Worm (Caenorhabditis elegans) whole organism, L4 larva: ENCODE measurements around the gene gck-4.

Source experiments
- F26F4.8 ChIP-seq: fragments of 200-800 bp; sonication (Bioruptor generic); conservative IDR thresholded peaks from 2 replicates; pipeline ENCODE4 v1.3.6; 2022; ENCODE audit warnings: missing genetic modification characterization, missing compliant biosample characterization
- F44E2.7 ChIP-seq: fragments of 200-800 bp; sonication (Bioruptor generic); IDR thresholded peaks from 2 replicates; pipeline ENCODE4 v2.1.2; 2022; ENCODE audit warnings: missing genetic modification characterization, missing compliant biosample characterization
- R02D3.7 ChIP-seq: fragments of 150-350 bp; sonication (generic microtip); optimal IDR thresholded peaks from 3 replicates; lab custom pipeline; 2014; ENCODE audit warnings: missing biosample characterization, missing genetic modification characterization
- T26A8.4 ChIP-seq: fragments of 200-800 bp; sonication (Bioruptor generic); IDR thresholded peaks from 2 replicates; pipeline ENCODE4 v1.3.6; 2022; ENCODE audit warnings: missing genetic modification characterization, missing compliant biosample characterization
- Y105C5A.15 ChIP-seq: fragments of 200-800 bp; sonication (Bioruptor generic); IDR thresholded peaks from 2 replicates; pipeline ENCODE4 v1.3.6; 2022; ENCODE audit warnings: missing genetic modification characterization, missing compliant biosample characterization
- Y48G9A.11 ChIP-seq: fragments of 200-800 bp; sonication (Bioruptor generic); IDR thresholded peaks from 2 replicates; pipeline ENCODE4 v1.3.6; 2022; ENCODE audit warnings: missing genetic modification reagents, missing genetic modification characterization, missing compliant biosample characterization
- ZK546.5 ChIP-seq, 2 experiments: sonication (generic microtip); optimal IDR thresholded peaks; 2 replicates each; lab custom pipeline; 2017; ENCODE audit warnings: missing biosample characterization in 2 of 2, missing genetic modification characterization in 2 of 2
- aha-1 ChIP-seq: fragments of 150-350 bp; peaks from one replicate; lab custom pipeline; 2014; ENCODE audit warnings: missing biosample characterization, missing genetic modification characterization
- aly-2 ChIP-seq: sonication (generic microtip); optimal IDR thresholded peaks from 2 replicates; lab custom pipeline; 2018; ENCODE audit warnings: missing biosample characterization, missing genetic modification characterization
- ama-1 ChIP-seq: fragments of 150-350 bp; optimal IDR thresholded peaks from 2 replicates; lab custom pipeline; 2014; ENCODE audit warnings: inconsistent platforms, mixed read lengths
- ceh-28 ChIP-seq: fragments of 150-350 bp; optimal IDR thresholded peaks from 2 replicates; lab custom pipeline; 2014; ENCODE audit warnings: missing biosample characterization, missing genetic modification reagents, missing genetic modification characterization
- ceh-32 ChIP-seq: sonication (generic microtip); optimal IDR thresholded peaks from 2 replicates; lab custom pipeline; 2016; ENCODE audit warnings: mild to moderate bottlenecking, missing genetic modification characterization, missing compliant biosample characterization; ENCODE audit not compliant: poor library complexity
- ceh-44 ChIP-seq: fragments of 200-800 bp; sonication (Bioruptor generic); IDR thresholded peaks from 2 replicates; pipeline ENCODE4 v1.3.6; 2022; ENCODE audit warnings: missing genetic modification reagents, missing genetic modification characterization, missing compliant biosample characterization
- ceh-62 ChIP-seq: sonication (generic microtip); optimal IDR thresholded peaks from 2 replicates; lab custom pipeline; 2017; ENCODE audit warnings: missing biosample characterization, missing genetic modification characterization
- ceh-82 ChIP-seq: sonication (generic microtip); optimal IDR thresholded peaks from 2 replicates; lab custom pipeline; 2017; ENCODE audit warnings: missing biosample characterization, missing genetic modification characterization
- ces-1 ChIP-seq: fragments of 150-350 bp; sonication (generic microtip); optimal IDR thresholded peaks from 4 replicates; lab custom pipeline; 2014; ENCODE audit warnings: missing biosample characterization, missing genetic modification reagents, missing genetic modification characterization
- daf-19 ChIP-seq: fragments of 200-800 bp; sonication (Bioruptor generic); conservative IDR thresholded peaks from 2 replicates; pipeline ENCODE4 v1.3.6; 2022; ENCODE audit warnings: missing genetic modification characterization, missing compliant biosample characterization
- dmd-6 ChIP-seq: fragments of 200-800 bp; sonication (Bioruptor generic); IDR thresholded peaks from 2 replicates; pipeline ENCODE4 v1.3.6; 2022; ENCODE audit warnings: missing genetic modification reagents, missing genetic modification characterization, missing compliant biosample characterization
- dmd-8 ChIP-seq: fragments of 200-800 bp; sonication (Bioruptor generic); IDR thresholded peaks from 2 replicates; pipeline ENCODE4 v1.3.6; 2022; ENCODE audit warnings: missing genetic modification characterization, missing compliant biosample characterization
- dmd-9 ChIP-seq: fragments of 200-800 bp; sonication (Bioruptor generic); IDR thresholded peaks from 2 replicates; pipeline ENCODE4 v1.3.6; 2022; ENCODE audit warnings: missing genetic modification reagents, missing genetic modification characterization, missing compliant biosample characterization
- duxl-1 ChIP-seq: sonication (generic microtip); optimal IDR thresholded peaks from 2 replicates; lab custom pipeline; 2016; ENCODE audit warnings: mild to moderate bottlenecking, missing genetic modification characterization, moderate library complexity, missing compliant biosample characterization; ENCODE audit not compliant: poor library complexity
- dve-1 ChIP-seq: sonication (generic microtip); optimal IDR thresholded peaks from 2 replicates; lab custom pipeline; 2017; ENCODE audit warnings: antibody characterized with exemption, mild to moderate bottlenecking, missing genetic modification characterization, missing compliant biosample characterization; ENCODE audit not compliant: insufficient read depth
- fos-1 ChIP-seq: fragments of 150-350 bp; optimal IDR thresholded peaks from 2 replicates; lab custom pipeline; 2014; ENCODE audit warnings: missing biosample characterization, missing genetic modification characterization
- hlh-11 ChIP-seq: fragments of 200-800 bp; sonication (Bioruptor generic); optimal IDR thresholded peaks from 2 replicates; lab custom pipeline; 2018; ENCODE audit warnings: mild to moderate bottlenecking, missing genetic modification characterization, missing compliant biosample characterization
- lim-7 ChIP-seq: fragments of 200-800 bp; sonication (Bioruptor generic); IDR thresholded peaks from 2 replicates; pipeline ENCODE4 v1.3.6; 2022; ENCODE audit warnings: missing genetic modification characterization, missing compliant biosample characterization
- lin-29 ChIP-seq: fragments of 200-800 bp; sonication (Bioruptor generic); IDR thresholded peaks from 2 replicates; pipeline ENCODE4 v1.3.6; 2022; ENCODE audit warnings: missing genetic modification reagents, missing genetic modification characterization, missing compliant biosample characterization
- lir-3 ChIP-seq: sonication (generic microtip); optimal IDR thresholded peaks from 2 replicates; lab custom pipeline; 2016; ENCODE audit warnings: mild to moderate bottlenecking, missing genetic modification characterization, missing compliant biosample characterization
- lsy-2 ChIP-seq, 2 experiments: fragments of 150-350 bp in 1 of 2; sonication (generic microtip) in 1 of 2; optimal IDR thresholded peaks; 2 replicates each; lab custom pipeline; 2014 to 2017; ENCODE audit warnings: missing biosample characterization in 2 of 2, missing genetic modification characterization in 2 of 2
- mxl-2 ChIP-seq: fragments of 200-800 bp; sonication (Bioruptor generic); conservative IDR thresholded peaks from 2 replicates; pipeline ENCODE4 v1.3.6; 2022; ENCODE audit warnings: missing genetic modification reagents, missing genetic modification characterization, missing compliant biosample characterization
- nhr-10 ChIP-seq: fragments of 150-350 bp; optimal IDR thresholded peaks from 2 replicates; lab custom pipeline; 2014; ENCODE audit warnings: missing biosample characterization, missing genetic modification characterization
- nhr-25 ChIP-seq: sonication (generic microtip); optimal IDR thresholded peaks from 2 replicates; lab custom pipeline; 2017; ENCODE audit warnings: missing genetic modification characterization, mild to moderate bottlenecking, missing compliant biosample characterization, antibody characterized with exemption, moderate library complexity, borderline replicate concordance; ENCODE audit not compliant: insufficient read depth
- nhr-42 ChIP-seq: fragments of 200-800 bp; sonication (Bioruptor generic); IDR thresholded peaks from 2 replicates; pipeline ENCODE4 v1.3.6; 2022; ENCODE audit warnings: missing genetic modification characterization, missing compliant biosample characterization
- nhr-76 ChIP-seq: fragments of 150-350 bp; optimal IDR thresholded peaks from 2 replicates; lab custom pipeline; 2014; ENCODE audit warnings: missing biosample characterization, missing genetic modification characterization
- nhr-77 ChIP-seq: fragments of 150-350 bp; optimal IDR thresholded peaks from 2 replicates; lab custom pipeline; 2014; ENCODE audit warnings: missing biosample characterization, missing genetic modification characterization
- pha-4 ChIP-seq, 2 experiments: fragments of 150-350 bp in 1 of 2; fragments of 200-800 bp in 1 of 2; sonication (Bioruptor generic) in 1 of 2; IDR thresholded peaks in 1 of 2; optimal IDR thresholded peaks in 1 of 2; 2 replicates each; pipeline versions ENCODE4 v1.3.6 to Lab custom; 2014 to 2022; ENCODE audit warnings: missing genetic modification characterization in 2 of 2, missing genetic modification reagents in 2 of 2, missing biosample characterization in 1 of 2, missing compliant biosample characterization in 1 of 2
- php-3 ChIP-seq: fragments of 200-800 bp; sonication (Bioruptor generic); IDR thresholded peaks from 2 replicates; pipeline ENCODE4 v1.3.6; 2022; ENCODE audit warnings: missing genetic modification reagents, missing genetic modification characterization, missing compliant biosample characterization
- pqm-1 ChIP-seq: sonication (generic microtip); optimal IDR thresholded peaks from 2 replicates; lab custom pipeline; 2017; ENCODE audit warnings: missing biosample characterization, missing genetic modification characterization
- saeg-2 ChIP-seq: fragments of 200-800 bp; sonication (Bioruptor generic); IDR thresholded peaks from 2 replicates; pipeline ENCODE4 v1.3.6; 2022; ENCODE audit warnings: missing genetic modification reagents, missing genetic modification characterization, missing compliant biosample characterization
- skn-1 ChIP-seq: fragments of 150-350 bp; optimal IDR thresholded peaks from 2 replicates; lab custom pipeline; 2014; ENCODE audit warnings: missing biosample characterization, missing genetic modification characterization
- snpc-4 ChIP-seq: fragments of 150-350 bp; optimal IDR thresholded peaks from 2 replicates; lab custom pipeline; 2014; ENCODE audit warnings: missing biosample characterization, missing genetic modification characterization
- spr-1 ChIP-seq: sonication (generic microtip); optimal IDR thresholded peaks from 2 replicates; lab custom pipeline; 2016; ENCODE audit warnings: mild to moderate bottlenecking, missing genetic modification characterization, missing compliant biosample characterization
- spr-3 ChIP-seq: fragments of 200-800 bp; sonication (Bioruptor generic); optimal IDR thresholded peaks from 2 replicates; lab custom pipeline; 2018; ENCODE audit warnings: mild to moderate bottlenecking, missing genetic modification characterization, missing compliant biosample characterization
- tag-97 ChIP-seq: fragments of 200-800 bp; sonication (Bioruptor generic); IDR thresholded peaks from 2 replicates; pipeline ENCODE4 v1.3.6; 2022; ENCODE audit warnings: missing genetic modification characterization, missing compliant biosample characterization
- unc-130 ChIP-seq: sonication (generic microtip); optimal IDR thresholded peaks from 2 replicates; lab custom pipeline; 2016; ENCODE audit warnings: missing genetic modification reagents, missing genetic modification characterization, missing compliant biosample characterization
- vab-7 ChIP-seq: fragments of 200-800 bp; sonication (Bioruptor generic); IDR thresholded peaks from 2 replicates; pipeline ENCODE4 v1.3.6; 2022; ENCODE audit warnings: missing genetic modification reagents, missing genetic modification characterization, missing compliant biosample characterization
- zag-1 ChIP-seq: fragments of 150-350 bp; optimal IDR thresholded peaks from 2 replicates; lab custom pipeline; 2014; ENCODE audit warnings: missing biosample characterization, missing genetic modification characterization
- zfp-2 ChIP-seq: sonication (generic microtip); optimal IDR thresholded peaks from 2 replicates; lab custom pipeline; 2016; ENCODE audit warnings: mild to moderate bottlenecking, missing genetic modification characterization, missing compliant biosample characterization
- zip-11 ChIP-seq: fragments of 200-800 bp; sonication (Bioruptor generic); IDR thresholded peaks from 2 replicates; pipeline ENCODE4 v1.3.6; 2022; ENCODE audit warnings: missing genetic modification characterization, missing compliant biosample characterization
- ztf-11 ChIP-seq: fragments of 150-350 bp; optimal IDR thresholded peaks from 2 replicates; lab custom pipeline; 2014; ENCODE audit warnings: missing biosample characterization, missing genetic modification characterization
- ztf-7 ChIP-seq: fragments of 150-350 bp; optimal IDR thresholded peaks from 2 replicates; lab custom pipeline; 2014; ENCODE audit warnings: missing biosample characterization, missing genetic modification characterization

The gck-4 gene

ce11 chrX:13730209-13730975 lies 53.4 kb downstream of the gck-4 start (continued):
- TF ChIP-seq php-3 (peak; percentile 63), nhr-10 (tag; lab: Kevin White, UChicago) (no peak), zag-1 (tag; lab: Kevin White, UChicago) (no peak), hlh-11 (peak; percentile 12), pqm-1 (tag; lab: Kevin White, UChicago) (no peak), ceh-44 (GFP tag; lab: Robert Waterston, UW) (peak; percentile 69; the same call in 1 of the 2 replicates), lin-29 (GFP tag; lab: Robert Waterston, UW) (no peak), spr-3 (GFP tag; lab: Kevin White, UChicago) (peak; percentile 2), duxl-1 (tag; lab: Kevin White, UChicago) (peak; percentile 87), ceh-28 (no peak), lsy-2 (tag; optimal IDR thresholded peaks at IDR 0.05; lab: Kevin White, UChicago) (peak in 1 of 2 experiments; percentile 26), dmd-6 (peak; percentile 42), fos-1 (tag; lab: Kevin White, UChicago) (no peak), vab-7 (GFP tag; lab: Robert Waterston, UW) (peak; percentile 88), F26F4.8 (GFP tag; lab: Robert Waterston, UW) (peak; percentile 78; the same call in 1 of the 2 replicates), R02D3.7 (no peak), aly-2 (tag; lab: Kevin White, UChicago) (no peak), ztf-11 (tag; lab: Kevin White, UChicago) (no peak), T26A8.4 (GFP tag; lab: Robert Waterston, UW) (peak; percentile 30; the same call in 1 of the 2 replicates), ceh-82 (tag; lab: Kevin White, UChicago) (no peak), F44E2.7 (peak; percentile 89), skn-1 (tag; lab: Kevin White, UChicago) (no peak), lir-3 (no peak), tag-97 (no peak), ZK546.5 (tag; optimal IDR thresholded peaks at IDR 0.05; lab: Kevin White, UChicago) (no peak), aha-1 (tag; lab: Kevin White, UChicago) (peak; percentile 93), dmd-9 (0 out of 2 replicates have a peak, but pooled peaks have one; percentile 26), nhr-76 (tag; lab: Kevin White, UChicago) (no peak), zip-11 (GFP tag; lab: Robert Waterston, UW) (peak; percentile 13; the same call in 1 of the 2 replicates), spr-1 (peak; percentile 38), daf-19 (GFP tag; lab: Robert Waterston, UW) (no peak), snpc-4 (tag; lab: Kevin White, UChicago) (no peak), saeg-2 (GFP tag; lab: Robert Waterston, UW) (no peak), Y48G9A.11 (peak; percentile 54), pha-4 (GFP tag; IDR thresholded peaks at IDR 0.05; lab: Robert Waterston, UW) (peak; percentile 57; the same call in 1 of the 2 replicates), pha-4 (tag; optimal IDR thresholded peaks at IDR 0.05; lab: Kevin White, UChicago) (no peak), nhr-25 (tag; lab: Kevin White, UChicago) (peak; percentile 44), ztf-7 (tag; lab: Kevin White, UChicago) (no peak), ceh-62 (no peak), ces-1 (no peak), mxl-2 (GFP tag; lab: Robert Waterston, UW) (peak; percentile 51; the same call in 1 of the 2 replicates), nhr-42 (GFP tag; lab: Robert Waterston, UW) (peak; percentile 55; the same call in 1 of the 2 replicates), lim-7 (GFP tag; lab: Robert Waterston, UW) (peak; percentile 92), ceh-32 (tag; lab: Kevin White, UChicago) (no peak), nhr-77 (tag; lab: Kevin White, UChicago) (no peak), zfp-2 (tag; lab: Kevin White, UChicago) (peak; percentile 2), unc-130 (no peak), dve-1 (no peak), ama-1 (lab: Kevin White, UChicago) (no peak), Y105C5A.15 (peak; percentile 95), dmd-8 (GFP tag; lab: Robert Waterston, UW) (peak; percentile 93)
